Worm (Caenorhabditis elegans) whole organism, mixed stage, embryonic: Measurements from ENCODE around the gene T25B9.8.

ENCODE experiments used
- bed-3 ChIP-seq: fragments of 200-800 bp; sonication (Bioruptor generic); optimal IDR thresholded peaks from 3 replicates; lab custom pipeline; 2018; ENCODE audit warnings: mild to moderate bottlenecking, missing genetic modification characterization, moderate library complexity, missing compliant biosample characterization
- ceh-43 ChIP-seq: fragments of 200-800 bp; sonication (Bioruptor generic); optimal IDR thresholded peaks from 2 replicates; lab custom pipeline; 2018; ENCODE audit warnings: mild to moderate bottlenecking, missing genetic modification characterization, moderate library complexity, missing compliant biosample characterization
- cnd-1 ChIP-seq: fragments of 200-800 bp; sonication (Bioruptor generic); optimal IDR thresholded peaks from 2 replicates; lab custom pipeline; 2018; ENCODE audit warnings: mild to moderate bottlenecking, missing genetic modification characterization, missing compliant biosample characterization
- mep-1 ChIP-seq: fragments of 150-350 bp; optimal IDR thresholded peaks from 2 replicates; lab custom pipeline; 2017; ENCODE audit warnings: missing biosample characterization, missing genetic modification reagents, missing genetic modification characterization, inconsistent platforms
- nhr-12 ChIP-seq: fragments of 150-350 bp; optimal IDR thresholded peaks from 2 replicates; lab custom pipeline; 2014; ENCODE audit warnings: missing biosample characterization, missing genetic modification characterization
- nhr-237 ChIP-seq: fragments of 150-350 bp; optimal IDR thresholded peaks from 2 replicates; lab custom pipeline; 2014; ENCODE audit warnings: missing biosample characterization, missing genetic modification characterization
- nhr-28 ChIP-seq: fragments of 150-350 bp; optimal IDR thresholded peaks from 2 replicates; lab custom pipeline; 2014; ENCODE audit warnings: missing biosample characterization, missing genetic modification characterization
- nhr-76 ChIP-seq: sonication (generic microtip); optimal IDR thresholded peaks from 2 replicates; lab custom pipeline; 2017; ENCODE audit warnings: missing biosample characterization, missing genetic modification characterization
- snpc-4 ChIP-seq: fragments of 150-350 bp; optimal IDR thresholded peaks from 2 replicates; lab custom pipeline; 2014; ENCODE audit warnings: missing biosample characterization, missing genetic modification characterization
- unc-62 ChIP-seq: fragments of 150-350 bp; optimal IDR thresholded peaks from 2 replicates; lab custom pipeline; 2014; ENCODE audit warnings: missing biosample characterization, missing genetic modification reagents, missing genetic modification characterization
- zip-8 ChIP-seq: fragments of 150-350 bp; optimal IDR thresholded peaks from 2 replicates; lab custom pipeline; 2014; ENCODE audit warnings: missing biosample characterization, missing genetic modification characterization

ce11 chrIV:10727734-10728133, 40.3 kb downstream of the T25B9.8 start, which contains the start of gene ZC168.2:
- no peak for TF ChIP-seq nhr-12 (tag; lab: Kevin White, UChicago)
- no peak for TF ChIP-seq cnd-1 (tag; lab: Kevin White, UChicago)
- no peak for TF ChIP-seq ceh-43 (GFP tag; lab: Kevin White, UChicago)
- TF ChIP-seq zip-8 (tag; lab: Kevin White, UChicago): no peak
- no peak for TF ChIP-seq nhr-28 (tag; lab: Kevin White, UChicago)
- no peak for TF ChIP-seq unc-62 (GFP tag; lab: Kevin White, UChicago)
- TF ChIP-seq mep-1: no peak
- TF ChIP-seq nhr-237 (tag; lab: Kevin White, UChicago): no peak
- no peak for TF ChIP-seq bed-3 (GFP tag; lab: Kevin White, UChicago)
- no peak for TF ChIP-seq nhr-76 (tag; lab: Kevin White, UChicago)
- no peak for TF ChIP-seq snpc-4 (tag; lab: Kevin White, UChicago)
